Worm (Caenorhabditis elegans) whole organism, L1 larva: ENCODE measurements around the gene nimk-1.

Experiments
- C16A3.4 ChIP-seq: fragments of 150-350 bp; optimal IDR thresholded peaks from 2 replicates; lab custom pipeline; 2014; ENCODE audit warnings: missing biosample characterization, missing genetic modification characterization
- C34B4.2 ChIP-seq: sonication (generic microtip); optimal IDR thresholded peaks from 2 replicates; lab custom pipeline; 2017; ENCODE audit warnings: mild to moderate bottlenecking, missing genetic modification characterization, missing compliant biosample characterization
- F16B12.6 ChIP-seq: fragments of 150-350 bp; optimal IDR thresholded peaks from 2 replicates; lab custom pipeline; 2014; ENCODE audit warnings: missing biosample characterization, missing genetic modification characterization
- Y116A8C.19 ChIP-seq: sonication (generic microtip); optimal IDR thresholded peaks from 2 replicates; lab custom pipeline; 2016; ENCODE audit warnings: missing compliant biosample characterization, missing genetic modification characterization, borderline replicate concordance
- aly-2 ChIP-seq: fragments of 150-350 bp; optimal IDR thresholded peaks from 2 replicates; lab custom pipeline; 2014; ENCODE audit warnings: missing biosample characterization, missing genetic modification characterization
- ama-1 ChIP-seq: fragments of 150-350 bp; optimal IDR thresholded peaks from 2 replicates; lab custom pipeline; 2014
- blmp-1 ChIP-seq: fragments of 150-350 bp; optimal IDR thresholded peaks from 2 replicates; lab custom pipeline; 2014; ENCODE audit warnings: missing biosample characterization, missing genetic modification characterization
- ceh-8 ChIP-seq: fragments of 200-800 bp; sonication (Bioruptor generic); optimal IDR thresholded peaks from 2 replicates; lab custom pipeline; 2018; ENCODE audit warnings: mild to moderate bottlenecking, missing genetic modification characterization, moderate library complexity, missing compliant biosample characterization
- ceh-88 ChIP-seq: fragments of 200-800 bp; sonication (Bioruptor generic); IDR thresholded peaks from 2 replicates; pipeline ENCODE4 v1.3.6; 2022; ENCODE audit warnings: missing genetic modification characterization, missing compliant biosample characterization
- ceh-90 ChIP-seq: sonication (generic microtip); optimal IDR thresholded peaks from 2 replicates; lab custom pipeline; 2016; ENCODE audit warnings: missing genetic modification characterization, missing compliant biosample characterization
- dsc-1 ChIP-seq: sonication (generic microtip); optimal IDR thresholded peaks from 2 replicates; lab custom pipeline; 2016; ENCODE audit warnings: mild to moderate bottlenecking, missing genetic modification characterization, missing compliant biosample characterization
- egl-13 ChIP-seq: sonication (generic microtip); optimal IDR thresholded peaks from 2 replicates; lab custom pipeline; 2016; ENCODE audit warnings: missing genotype, missing genetic modification reagents, missing genetic modification characterization, missing compliant biosample characterization
- elt-2 ChIP-seq: sonication (generic microtip); optimal IDR thresholded peaks from 2 replicates; lab custom pipeline; 2016; ENCODE audit warnings: missing genetic modification characterization, mild to moderate bottlenecking, inconsistent platforms, missing compliant biosample characterization, missing genetic modification reagents
- elt-3 ChIP-seq, 6 experiments: fragments of 150-350 bp in 1 of 6; sonication (generic microtip); optimal IDR thresholded peaks; 2 replicates each; lab custom pipeline; 2017 to 2018; ENCODE audit warnings: missing biosample characterization in 6 of 6, missing genetic modification characterization in 6 of 6, inconsistent platforms in 1 of 6
- fkh-10 ChIP-seq: sonication (generic microtip); optimal IDR thresholded peaks from 2 replicates; lab custom pipeline; 2017; ENCODE audit warnings: missing biosample characterization, missing genetic modification reagents, missing genetic modification characterization
- fos-1 ChIP-seq: fragments of 150-350 bp; optimal IDR thresholded peaks from 2 replicates; lab custom pipeline; 2014; ENCODE audit warnings: missing biosample characterization, missing genetic modification characterization
- grh-1 ChIP-seq: fragments of 200-800 bp; sonication (Bioruptor generic); IDR thresholded peaks from 2 replicates; pipeline ENCODE4 v1.3.6; 2022; ENCODE audit warnings: missing genetic modification reagents, missing genetic modification characterization, missing compliant biosample characterization
- isw-1 ChIP-seq: fragments of 200-800 bp; sonication (Bioruptor generic); IDR thresholded peaks from 2 replicates; pipeline ENCODE4 v1.3.6; 2022; ENCODE audit warnings: missing genetic modification characterization, missing compliant biosample characterization
- jun-1 ChIP-seq: fragments of 150-350 bp; optimal IDR thresholded peaks from 2 replicates; lab custom pipeline; 2014; ENCODE audit warnings: missing biosample characterization, missing genetic modification reagents, missing genetic modification characterization
- lir-3 ChIP-seq: sonication (generic microtip); optimal IDR thresholded peaks from 2 replicates; lab custom pipeline; 2016; ENCODE audit warnings: mild to moderate bottlenecking, missing genetic modification characterization, moderate library complexity, missing compliant biosample characterization; ENCODE audit not compliant: poor library complexity
- mab-9 ChIP-seq: fragments of 200-800 bp; sonication (Bioruptor generic); IDR thresholded peaks from 2 replicates; pipeline ENCODE4 v1.3.6; 2022; ENCODE audit warnings: missing genetic modification reagents, missing genetic modification characterization, missing compliant biosample characterization
- mdl-1 ChIP-seq, 2 experiments: fragments of 150-350 bp; optimal IDR thresholded peaks; 2 replicates each; lab custom pipeline; 2014 to 2017; ENCODE audit warnings: missing biosample characterization in 2 of 2, missing genetic modification characterization in 2 of 2, inconsistent platforms in 1 of 2
- mef-2 ChIP-seq: fragments of 150-350 bp; optimal IDR thresholded peaks from 2 replicates; lab custom pipeline; 2014; ENCODE audit warnings: missing biosample characterization, missing genetic modification characterization
- mep-1 ChIP-seq: fragments of 150-350 bp; optimal IDR thresholded peaks from 2 replicates; lab custom pipeline; 2014; ENCODE audit warnings: missing biosample characterization, missing genetic modification characterization
- nhr-11 ChIP-seq: fragments of 150-350 bp; optimal IDR thresholded peaks from 2 replicates; lab custom pipeline; 2014; ENCODE audit warnings: missing biosample characterization, missing genetic modification characterization
- nhr-28 ChIP-seq: fragments of 150-350 bp; optimal IDR thresholded peaks from 2 replicates; lab custom pipeline; 2014; ENCODE audit warnings: missing biosample characterization, missing genetic modification characterization
- nhr-76 ChIP-seq: sonication (generic microtip); optimal IDR thresholded peaks from 2 replicates; lab custom pipeline; 2017; ENCODE audit warnings: missing biosample characterization, missing genetic modification characterization
- nhr-84 ChIP-seq: sonication (generic microtip); optimal IDR thresholded peaks from 2 replicates; lab custom pipeline; 2017; ENCODE audit warnings: missing biosample characterization, missing genetic modification characterization
- pag-3 ChIP-seq: sonication (generic microtip); optimal IDR thresholded peaks from 2 replicates; lab custom pipeline; 2017; ENCODE audit warnings: missing genetic modification characterization, mild to moderate bottlenecking, missing compliant biosample characterization, antibody characterized with exemption, borderline replicate concordance; ENCODE audit not compliant: insufficient read depth
- pax-3 ChIP-seq: fragments of 200-800 bp; sonication (Bioruptor generic); optimal IDR thresholded peaks from 2 replicates; lab custom pipeline; 2018; ENCODE audit warnings: mild to moderate bottlenecking, missing genetic modification characterization, moderate library complexity, missing compliant biosample characterization
- rnt-1 ChIP-seq: sonication (generic microtip); optimal IDR thresholded peaks from 2 replicates; lab custom pipeline; 2016; ENCODE audit warnings: mild to moderate bottlenecking, missing genetic modification characterization, moderate library complexity, missing compliant biosample characterization
- snpc-4 ChIP-seq: fragments of 150-350 bp; optimal IDR thresholded peaks from 2 replicates; lab custom pipeline; 2014; ENCODE audit warnings: missing biosample characterization, missing genetic modification characterization
- snu-23 ChIP-seq: sonication (generic microtip); optimal IDR thresholded peaks from 2 replicates; lab custom pipeline; 2016; ENCODE audit warnings: missing genetic modification characterization, missing compliant biosample characterization
- sox-4 ChIP-seq: sonication (generic microtip); optimal IDR thresholded peaks from 2 replicates; lab custom pipeline; 2016; ENCODE audit warnings: missing genetic modification characterization, missing compliant biosample characterization
- sptf-1 ChIP-seq: fragments of 150-350 bp; optimal IDR thresholded peaks from 2 replicates; lab custom pipeline; 2014; ENCODE audit warnings: missing biosample characterization, missing genetic modification characterization
- swsn-7 ChIP-seq: sonication (generic microtip); optimal IDR thresholded peaks from 2 replicates; lab custom pipeline; 2016; ENCODE audit warnings: missing genetic modification characterization, missing compliant biosample characterization
- tlp-1 ChIP-seq: fragments of 150-350 bp; optimal IDR thresholded peaks from 2 replicates; lab custom pipeline; 2014; ENCODE audit warnings: missing biosample characterization, missing genetic modification characterization
- unc-30 ChIP-seq: sonication (generic microtip); optimal IDR thresholded peaks from 2 replicates; lab custom pipeline; 2017; ENCODE audit warnings: missing biosample characterization, missing genetic modification characterization
- unc-86 ChIP-seq: sonication (generic microtip); optimal IDR thresholded peaks from 2 replicates; lab custom pipeline; 2016; ENCODE audit warnings: missing genetic modification characterization, missing compliant biosample characterization
- unc-98 ChIP-seq: fragments of 200-800 bp; sonication (Bioruptor generic); IDR thresholded peaks from 2 replicates; pipeline ENCODE4 v1.3.6; 2022; ENCODE audit warnings: missing genetic modification characterization, missing compliant biosample characterization
- vab-15 ChIP-seq: sonication (generic microtip); optimal IDR thresholded peaks from 2 replicates; lab custom pipeline; 2017; ENCODE audit warnings: missing genotype, mild to moderate bottlenecking, missing genetic modification characterization, missing compliant biosample characterization
- zag-1 ChIP-seq: fragments of 150-350 bp; optimal IDR thresholded peaks from 2 replicates; lab custom pipeline; 2014; ENCODE audit warnings: missing biosample characterization, missing genetic modification characterization
- ztf-11 ChIP-seq, 2 experiments: sonication (generic microtip); optimal IDR thresholded peaks; 2 replicates each; lab custom pipeline; 2016 to 2017; ENCODE audit warnings: missing genetic modification characterization in 2 of 2, missing biosample characterization in 1 of 2, missing compliant biosample characterization in 1 of 2
- ztf-4 ChIP-seq: fragments of 150-350 bp; optimal IDR thresholded peaks from 2 replicates; lab custom pipeline; 2014; ENCODE audit warnings: missing biosample characterization, missing genetic modification characterization

The nimk-1 gene

ce11 chrII:12511866-12512265 is 23.7 kb upstream of the nimk-1 start, which contains the start of gene srh-73:
srh-73 (plus strand) TSS chrII:12512166.
- TF ChIP-seq unc-30 (tag; lab: Kevin White, UChicago), result no peak
- TF ChIP-seq nhr-11 (tag; lab: Kevin White, UChicago), result no peak
- TF ChIP-seq ztf-11 (tag; optimal IDR thresholded peaks at IDR 0.05; lab: Kevin White, UChicago), result no peak
- TF ChIP-seq lir-3, result no peak
- TF ChIP-seq unc-98, result no peak
- no peak for TF ChIP-seq mdl-1 (tag; optimal IDR thresholded peaks at IDR 0.05; lab: Kevin White, UChicago)
- no peak for TF ChIP-seq isw-1
- TF ChIP-seq Y116A8C.19 (tag; lab: Kevin White, UChicago), result no peak
- no peak for TF ChIP-seq fkh-10 (GFP tag; lab: Kevin White, UChicago)

ce11 chrII:12514620-12515019 is 20.9 kb upstream of the nimk-1 start, which contains the start of gene srh-69:
srh-69 (minus strand) TSS chrII:12514720.
- TF ChIP-seq egl-13 (tag; lab: Kevin White, UChicago), result no peak
- no peak for TF ChIP-seq fkh-10 (GFP tag; lab: Kevin White, UChicago)
- no peak for TF ChIP-seq nhr-76 (tag; lab: Kevin White, UChicago)
- TF ChIP-seq mep-1 (tag; lab: Kevin White, UChicago), result no peak
- no peak for TF ChIP-seq snu-23
- no peak for TF ChIP-seq F16B12.6 (tag; lab: Kevin White, UChicago)
- TF ChIP-seq elt-3 (tag; optimal IDR thresholded peaks at IDR 0.05; lab: Kevin White, UChicago), result no peak
- TF ChIP-seq jun-1 (tag; lab: Kevin White, UChicago), result no peak
- no peak for TF ChIP-seq sptf-1 (tag; lab: Kevin White, UChicago)
- no peak for TF ChIP-seq tlp-1 (tag; lab: Kevin White, UChicago)
- TF ChIP-seq rnt-1 (tag; lab: Kevin White, UChicago), result no peak
- TF ChIP-seq unc-98, result no peak
- TF ChIP-seq ama-1 (lab: Kevin White, UChicago), result no peak
- TF ChIP-seq mef-2 (tag; lab: Kevin White, UChicago), result no peak
- no peak for TF ChIP-seq pag-3

- TF ChIP-seq pax-3 (no peak), ceh-88 (no peak), nhr-84 (tag; lab: Kevin White, UChicago) (no peak), unc-30 (tag; lab: Kevin White, UChicago) (no peak), ceh-90 (tag; lab: Kevin White, UChicago) (no peak), snpc-4 (no peak), aly-2 (tag; lab: Kevin White, UChicago) (no peak), sox-4 (tag; lab: Kevin White, UChicago) (no peak)
Measured at ce11 chrII:12516313-12516712, 19.2 kb upstream of the nimk-1 start, which contains the start of gene srh-61. srh-61 (minus strand) TSS chrII:12516413.

ce11 chrII:12518008-12518407 is 17.5 kb upstream of the nimk-1 start:
- TF ChIP-seq ceh-8 (GFP tag; lab: Kevin White, UChicago), result no peak
- TF ChIP-seq ztf-4 (tag; lab: Kevin White, UChicago), result no peak
- TF ChIP-seq blmp-1 (tag; lab: Kevin White, UChicago), result no peak
- no peak for TF ChIP-seq zag-1 (tag; lab: Kevin White, UChicago)
- TF ChIP-seq ceh-88, result no peak
- no peak for TF ChIP-seq C34B4.2 (tag; lab: Kevin White, UChicago)
- TF ChIP-seq nhr-28 (tag; lab: Kevin White, UChicago), result no peak
- TF ChIP-seq unc-86 (tag; lab: Kevin White, UChicago), result no peak
- no peak for TF ChIP-seq C16A3.4 (tag; lab: Kevin White, UChicago)
- no peak for TF ChIP-seq fos-1 (tag; lab: Kevin White, UChicago)
- TF ChIP-seq mab-9 (GFP tag; lab: Robert Waterston, UW), result no peak
- TF ChIP-seq vab-15 (tag; lab: Kevin White, UChicago), result no peak
- TF ChIP-seq unc-30 (tag; lab: Kevin White, UChicago), result no peak
- TF ChIP-seq swsn-7 (tag; lab: Kevin White, UChicago), result no peak
- TF ChIP-seq elt-2 (tag; lab: Kevin White, UChicago), result no peak
- TF ChIP-seq jun-1 (tag; lab: Kevin White, UChicago), result no peak
- no peak for TF ChIP-seq aly-2 (tag; lab: Kevin White, UChicago)
- TF ChIP-seq grh-1 (GFP tag; lab: Robert Waterston, UW), result no peak
- no peak for TF ChIP-seq dsc-1 (tag; lab: Kevin White, UChicago)
